Worm (Caenorhabditis elegans): ENCODE data around the gene F29G6.1.

The F29G6.1 gene

ce11 chrX:11537240-11537764 is 35.2 kb downstream of the F29G6.1 start, which contains the start of gene gcp-2.2:
Gene gcp-2.2, plus strand, starts transcription at chrX:11537714.
- no peak for TF ChIP-seq egl-27 (tag; optimal IDR thresholded peaks at IDR 0.05)
- TF ChIP-seq alr-1 (tag; optimal IDR thresholded peaks at IDR 0.05; ENCODE audit: borderline replicate concordance), result no peak
- TF ChIP-seq lin-35 (GFP tag; optimal IDR thresholded peaks at IDR 0.05), result peak in 1 of 2 experiments; percentile 0
- no peak for TF ChIP-seq efl-1 (optimal IDR thresholded peaks at IDR 0.05)
- peak in 1 of 2 experiments; percentile 86 for TF ChIP-seq efl-1 (GFP tag; optimal IDR thresholded peaks at IDR 0.05 in 1 of 2)
- peak; percentile 17 for TF ChIP-seq nhr-71 (tag; optimal IDR thresholded peaks at IDR 0.05)
- TF ChIP-seq nhr-90 (tag; optimal IDR thresholded peaks at IDR 0.05; ENCODE audit: poor library complexity), result peak; percentile 51

DNA sequence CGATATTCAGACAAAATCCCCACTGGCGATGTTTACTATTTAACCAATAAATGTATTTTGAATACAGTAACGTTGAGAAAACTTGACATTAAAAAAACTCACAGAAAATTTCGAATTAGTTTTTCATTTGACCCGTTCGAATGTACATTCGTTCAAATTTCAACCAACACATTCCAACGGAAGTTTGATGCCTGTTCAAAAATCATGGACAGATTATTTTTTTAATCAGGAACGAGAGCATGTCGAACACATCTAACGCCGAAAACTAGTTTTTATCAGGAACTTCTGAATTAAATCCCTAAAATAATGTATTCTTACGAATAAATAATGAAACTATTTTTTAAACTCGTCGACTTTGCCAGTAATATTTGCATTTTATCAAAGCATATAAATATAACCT is 39.6 kb downstream of the F29G6.1 start:
- TF ChIP-seq lin-13 (GFP tag; optimal IDR thresholded peaks at IDR 0.05) (no peak), irx-1 (tag; optimal IDR thresholded peaks at IDR 0.05) (no peak), elt-3 (tag; optimal IDR thresholded peaks at IDR 0.05) (no peak), pax-3 (tag; optimal IDR thresholded peaks at IDR 0.05) (no peak), efl-3 (GFP tag; optimal IDR thresholded peaks at IDR 0.05) (no peak), mdl-1 (tag; optimal IDR thresholded peaks at IDR 0.05) (no peak), lin-39 (tag; optimal IDR thresholded peaks at IDR 0.05) (no peak), ztf-4 (tag; optimal IDR thresholded peaks at IDR 0.05) (no peak), lsy-2 (tag; optimal IDR thresholded peaks at IDR 0.05) (no peak), jun-1 (tag; optimal IDR thresholded peaks at IDR 0.05) (no peak), pag-3 (tag; optimal IDR thresholded peaks at IDR 0.05; ENCODE audit: borderline replicate concordance, insufficient read depth) (no peak), sox-4 (tag; optimal IDR thresholded peaks at IDR 0.05) (no peak), nhr-47 (tag; optimal IDR thresholded peaks at IDR 0.05) (no peak), nhr-77 (tag; optimal IDR thresholded peaks at IDR 0.05) (no peak)

DNA sequence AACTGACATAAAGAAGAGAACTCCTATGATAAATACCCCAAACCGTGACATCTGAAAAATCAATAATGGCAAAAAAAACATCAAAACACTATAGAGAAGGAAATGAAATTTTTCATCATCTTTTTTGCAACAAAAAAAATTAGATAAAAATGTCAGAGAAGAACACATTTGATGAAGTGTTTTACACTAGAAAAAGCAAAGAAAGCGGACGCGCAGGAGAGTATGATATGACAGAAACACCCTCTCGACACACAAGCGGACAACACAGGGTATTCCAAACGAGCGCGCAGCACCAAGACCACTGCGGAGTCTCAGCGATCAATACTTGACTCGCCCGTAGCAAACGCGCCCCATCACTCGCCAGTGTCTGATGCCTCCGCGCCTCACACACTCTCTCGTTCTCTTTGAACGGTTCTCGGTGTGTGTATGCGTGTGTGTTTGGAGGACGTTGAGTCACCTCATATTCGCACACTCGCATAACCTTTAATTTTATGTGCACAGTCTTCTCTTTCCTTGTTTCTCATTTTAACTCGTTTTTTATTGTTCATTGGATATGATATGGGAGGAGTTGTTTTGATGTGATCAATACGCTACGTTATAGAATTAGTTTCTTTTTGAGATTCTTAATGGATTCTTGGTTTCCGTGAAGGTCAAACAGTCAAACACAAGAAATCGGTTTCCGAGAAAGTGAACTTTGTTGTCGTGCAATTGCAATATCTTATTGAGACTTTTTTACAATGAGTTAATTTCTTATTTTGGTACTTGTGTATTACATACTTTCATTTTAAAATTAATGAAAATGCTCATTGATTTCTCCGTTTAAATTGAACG is 44.6 kb downstream of the F29G6.1 start, which contains the start of gene selt-1.1:
Gene selt-1.1, minus strand, starts transcription at position 51 of the 831 bp plus-strand sequence.
- peak; percentile 0 for TF ChIP-seq fkh-8 (tag; optimal IDR thresholded peaks at IDR 0.05)
- peak; percentile 55 for TF ChIP-seq swsn-7 (tag; optimal IDR thresholded peaks at IDR 0.05)
- peak; percentile 15 to 51 for TF ChIP-seq lin-35 (GFP tag; optimal IDR thresholded peaks at IDR 0.05)
- no peak for TF ChIP-seq dsc-1 (tag; optimal IDR thresholded peaks at IDR 0.05)
- peak in 1 of 2 experiments; percentile 35 for TF ChIP-seq efl-1 (optimal IDR thresholded peaks at IDR 0.05)
- no peak for TF ChIP-seq efl-1 (GFP tag; optimal IDR thresholded peaks at IDR 0.05 in 1 of 2)
- TF ChIP-seq mdl-1 (tag; optimal IDR thresholded peaks at IDR 0.05), result peak in 1 of 2 experiments; percentile 63
- peak; percentile 32 for TF ChIP-seq elt-2 (tag; optimal IDR thresholded peaks at IDR 0.05)
- no peak for TF ChIP-seq unc-130 (tag; optimal IDR thresholded peaks at IDR 0.05)
- no peak for TF ChIP-seq ceh-90 (tag; optimal IDR thresholded peaks at IDR 0.05)
- no peak for TF ChIP-seq pag-3 (tag; optimal IDR thresholded peaks at IDR 0.05; ENCODE audit: borderline replicate concordance, insufficient read depth)
- peak; percentile 46 for TF ChIP-seq jun-1 (tag; optimal IDR thresholded peaks at IDR 0.05)
- peak; percentile 39 for TF ChIP-seq xbp-1 (tag; optimal IDR thresholded peaks at IDR 0.05)
- TF ChIP-seq ceh-82 (tag; optimal IDR thresholded peaks at IDR 0.05), result peak in 1 of 3 experiments; percentile 17
- peak; percentile 14; the same call in 1 of the 2 replicates for TF ChIP-seq nhr-19 (GFP tag; conservative IDR thresholded peaks at IDR 0.05)
- TF ChIP-seq mep-1 (tag; optimal IDR thresholded peaks at IDR 0.05), result peak; percentile 76
- TF ChIP-seq nhr-90 (tag; optimal IDR thresholded peaks at IDR 0.05; ENCODE audit: poor library complexity), result peak; percentile 62
- TF ChIP-seq unc-86 (tag; optimal IDR thresholded peaks at IDR 0.05), result peak; percentile 31
- peak in 1 of 6 experiments; percentile 32 for TF ChIP-seq elt-3 (tag; optimal IDR thresholded peaks at IDR 0.05)
- peak; percentile 9 to 29 for TF ChIP-seq lsy-2 (tag; optimal IDR thresholded peaks at IDR 0.05)
- TF ChIP-seq nhr-47 (tag; optimal IDR thresholded peaks at IDR 0.05), result peak; percentile 52
- TF ChIP-seq ama-1 (optimal IDR thresholded peaks at IDR 0.05), result no peak
- TF ChIP-seq aha-1 (tag; optimal IDR thresholded peaks at IDR 0.05), result no peak
- no peak for TF ChIP-seq pax-3 (tag; optimal IDR thresholded peaks at IDR 0.05)
- peak; percentile 12 for TF ChIP-seq C16A3.4 (tag; optimal IDR thresholded peaks at IDR 0.05)
- peak; percentile 63 for TF ChIP-seq snu-23 (GFP tag; optimal IDR thresholded peaks at IDR 0.05)
- no peak for TF ChIP-seq ztf-4 (tag; optimal IDR thresholded peaks at IDR 0.05)
- peak; percentile 93 for TF ChIP-seq lin-14 (GFP tag; optimal IDR thresholded peaks at IDR 0.05)
- TF ChIP-seq rnt-1 (tag; optimal IDR thresholded peaks at IDR 0.05), result peak; percentile 43
- TF ChIP-seq blmp-1 (tag; optimal IDR thresholded peaks at IDR 0.05), result peak; percentile 74
- TF ChIP-seq fkh-10 (GFP tag; optimal IDR thresholded peaks at IDR 0.05), result no peak
- no peak for TF ChIP-seq egl-13 (tag; optimal IDR thresholded peaks at IDR 0.05)
- TF ChIP-seq nhr-20 (tag; optimal IDR thresholded peaks at IDR 0.05), result peak; percentile 58
- peak; percentile 84 for TF ChIP-seq nhr-85 (tag)
- peak; percentile 46 for TF ChIP-seq tbx-2 (tag; optimal IDR thresholded peaks at IDR 0.05)
- TF ChIP-seq nhr-71 (tag; optimal IDR thresholded peaks at IDR 0.05), result peak; percentile 61
